Worm (Caenorhabditis elegans) whole organism, L4/young adult: ENCODE data around the gene T12B3.3.

Source experiments
- W03F9.2 ChIP-seq: fragments of 150-350 bp; optimal IDR thresholded peaks from 2 replicates; lab custom pipeline; 2014; ENCODE audit warnings: missing biosample characterization, missing genetic modification characterization
- dao-5 ChIP-seq: sonication (generic microtip); optimal IDR thresholded peaks from 2 replicates; lab custom pipeline; 2016; ENCODE audit warnings: missing genotype, missing genetic modification characterization, moderate library complexity, missing compliant biosample characterization
- him-1 ChIP-seq: sonication (generic microtip); optimal IDR thresholded peaks from 2 replicates; lab custom pipeline; 2016; ENCODE audit warnings: missing genotype, missing genetic modification reagents, missing genetic modification characterization, missing compliant biosample characterization

The T12B3.3 gene

ce11 chrIV:7414163-7414562 lies 39.2 kb downstream of the T12B3.3 start:
- TF ChIP-seq W03F9.2 (tag; lab: Kevin White, UChicago) (no peak), him-1 (no peak), dao-5 (tag; lab: Kevin White, UChicago) (no peak)

- TF ChIP-seq him-1 = no peak
- TF ChIP-seq dao-5 (tag; lab: Kevin White, UChicago) = no peak
- no peak for TF ChIP-seq W03F9.2 (tag; lab: Kevin White, UChicago)
These were observed 43.9 kb downstream of the T12B3.3 start, which contains the start of gene B0496.6 for ce11 chrIV:7418818-7419217. Gene B0496.6, plus strand, starts transcription at chrIV:7419118.

ce11 chrIV:7420913-7421312 lies 46.0 kb downstream of the T12B3.3 start, which contains the start of gene srtx-1:
Gene srtx-1, plus strand, starts transcription at chrIV:7421213.
- TF ChIP-seq him-1 = no peak
- TF ChIP-seq dao-5 (tag; lab: Kevin White, UChicago) = no peak
- no peak for TF ChIP-seq W03F9.2 (tag; lab: Kevin White, UChicago)

ce11 chrIV:7424198-7424597 lies 49.3 kb downstream of the T12B3.3 start, which contains the start of gene unc-82:
Gene unc-82, plus strand, starts transcription at chrIV:7424498.
- TF ChIP-seq W03F9.2 (tag; lab: Kevin White, UChicago) (no peak), dao-5 (tag; lab: Kevin White, UChicago) (no peak), him-1 (no peak)

ce11 chrIV:7426055-7426454 lies 51.1 kb downstream of the T12B3.3 start:
- no peak for TF ChIP-seq W03F9.2 (tag; lab: Kevin White, UChicago)
- no peak for TF ChIP-seq him-1
- no peak for TF ChIP-seq dao-5 (tag; lab: Kevin White, UChicago)
